Fruit fly (Drosophila melanogaster) whole organism, embryonic: Measurements from ENCODE around the gene Dhpr.

Experiments
- Abd-B ChIP-seq: fragments of 200-800 bp; sonication (Bioruptor generic); optimal IDR thresholded peaks from 2 replicates; lab custom pipeline; 2018; ENCODE audit warnings: missing biosample characterization, mild to moderate bottlenecking, missing genetic modification characterization, moderate library complexity
- Ada2b ChIP-seq: fragments of 200-800 bp; sonication (Bioruptor generic); IDR thresholded peaks from 2 replicates; pipeline ENCODE4 v1.3.6; 2022; ENCODE audit warnings: missing biosample characterization, missing genetic modification characterization
- Atf-2 ChIP-seq: fragments of 200-800 bp; sonication (Bioruptor generic); optimal IDR thresholded peaks from 2 replicates; lab custom pipeline; 2016; ENCODE audit warnings: missing biosample characterization, missing genetic modification characterization
- C15 ChIP-seq: fragments of 200-800 bp; sonication (Bioruptor generic); IDR thresholded peaks from 3 replicates; pipeline ENCODE4 v1.3.6; 2022; ENCODE audit warnings: missing biosample characterization, missing genetic modification characterization
- CG11247 ChIP-seq: fragments of 200-800 bp; sonication (Bioruptor generic); IDR thresholded peaks from 2 replicates; pipeline ENCODE4 v1.3.6; 2022; ENCODE audit warnings: missing biosample characterization, missing genetic modification characterization
- CG12071 ChIP-seq: fragments of 200-800 bp; sonication (Bioruptor generic); optimal IDR thresholded peaks from 3 replicates; lab custom pipeline; 2018; ENCODE audit warnings: missing biosample characterization, mild to moderate bottlenecking, missing genetic modification characterization
- CG12236 ChIP-seq: fragments of 200-800 bp; sonication (Bioruptor generic); optimal IDR thresholded peaks from 2 replicates; lab custom pipeline; 2016; ENCODE audit warnings: missing biosample characterization, missing genetic modification characterization
- CG14710 ChIP-seq: fragments of 200-800 bp; sonication (Bioruptor generic); optimal IDR thresholded peaks from 3 replicates; lab custom pipeline; 2019; ENCODE audit warnings: missing biosample characterization, mild to moderate bottlenecking, missing genetic modification characterization, moderate library complexity
- CG1603 ChIP-seq: fragments of 200-800 bp; sonication (Bioruptor generic); optimal IDR thresholded peaks from 2 replicates; lab custom pipeline; 2019; ENCODE audit warnings: missing biosample characterization, mild to moderate bottlenecking, missing genetic modification characterization, moderate library complexity
- CG17802 ChIP-seq: fragments of 200-800 bp; sonication (Bioruptor generic); optimal IDR thresholded peaks from 2 replicates; lab custom pipeline; 2018; ENCODE audit warnings: missing biosample characterization, mild to moderate bottlenecking, missing genetic modification characterization, moderate library complexity
- CG18476 ChIP-seq: fragments of 200-800 bp; sonication (Bioruptor generic); optimal IDR thresholded peaks from 2 replicates; lab custom pipeline; 2016; ENCODE audit warnings: missing biosample characterization, mild to moderate bottlenecking, missing genetic modification characterization
- CG2129 ChIP-seq: fragments of 200-800 bp; sonication (Bioruptor generic); IDR thresholded peaks from 2 replicates; pipeline ENCODE4 v1.3.6; 2022; ENCODE audit warnings: missing biosample characterization, missing genetic modification characterization; ENCODE audit not compliant: partially characterized antibody
- CG31388 ChIP-seq: fragments of 200-800 bp; sonication (Bioruptor generic); optimal IDR thresholded peaks from 2 replicates; lab custom pipeline; 2016; ENCODE audit warnings: missing biosample characterization, missing genetic modification characterization
- CG3726 ChIP-seq: fragments of 200-800 bp; sonication (Bioruptor generic); IDR thresholded peaks from 3 replicates; pipeline ENCODE4, ENCODE4 v1.3.6; 2022; ENCODE audit warnings: missing biosample characterization, missing genetic modification characterization
- CG4730 ChIP-seq: fragments of 200-800 bp; sonication (Bioruptor generic); IDR thresholded peaks from 2 replicates; pipeline ENCODE4 v1.3.6; 2022; ENCODE audit warnings: missing biosample characterization, missing genetic modification characterization
- CG5953 ChIP-seq: fragments of 200-800 bp; sonication (Bioruptor generic); IDR thresholded peaks from 2 replicates; pipeline ENCODE4 v1.3.6; 2022; ENCODE audit warnings: missing biosample characterization, missing genetic modification characterization
- CG6175 ChIP-seq: fragments of 200-800 bp; sonication (Bioruptor generic); IDR thresholded peaks from 3 replicates; pipeline ENCODE4 v1.3.6; 2022; ENCODE audit warnings: missing biosample characterization, missing genetic modification characterization
- CG6689 ChIP-seq: fragments of 200-800 bp; sonication (Bioruptor generic); IDR thresholded peaks from 2 replicates; pipeline ENCODE4 v1.3.6; 2022; ENCODE audit warnings: missing biosample characterization, missing genetic modification characterization
- CG6854 ChIP-seq: fragments of 200-800 bp; sonication (Bioruptor generic); optimal IDR thresholded peaks from 3 replicates; lab custom pipeline; 2017; ENCODE audit warnings: missing biosample characterization, mild to moderate bottlenecking, missing genetic modification characterization
- CG8924 ChIP-seq: fragments of 200-800 bp; optimal IDR thresholded peaks from 3 replicates; lab custom pipeline; 2019; ENCODE audit warnings: missing biosample characterization, mild to moderate bottlenecking, missing genetic modification characterization, moderate library complexity
- Deaf1 ChIP-seq: fragments of 200-800 bp; optimal IDR thresholded peaks from 3 replicates; lab custom pipeline; 2019; ENCODE audit warnings: missing biosample characterization, mild to moderate bottlenecking, missing genetic modification characterization, moderate library complexity
- E2f2 ChIP-seq: fragments of 200-800 bp; sonication (Bioruptor generic); IDR thresholded peaks from 2 replicates; pipeline ENCODE4 v1.3.6; 2022; ENCODE audit warnings: missing biosample characterization, missing genetic modification characterization
- Eip74EF ChIP-seq, 2 experiments: fragments of 200-800 bp in 1 of 2; fragments of >200 bp in 1 of 2; sonication (Bioruptor generic) in 1 of 2; optimal IDR thresholded peaks; 2 replicates each; lab custom pipeline; 2017 to 2019; ENCODE audit warnings: missing biosample characterization in 2 of 2, missing genetic modification characterization in 2 of 2, mild to moderate bottlenecking in 1 of 2, moderate library complexity in 1 of 2
- Gug ChIP-seq: fragments of 200-800 bp; sonication (Bioruptor generic); IDR thresholded peaks from 4 replicates; pipeline ENCODE4 v1.3.6; 2022; ENCODE audit warnings: missing biosample characterization, missing genetic modification characterization
- H2.0 ChIP-seq: fragments of 200-800 bp; sonication (Bioruptor generic); IDR thresholded peaks from 2 replicates; pipeline ENCODE4 v1.3.6; 2022; ENCODE audit warnings: missing biosample characterization, missing genetic modification characterization
- HmgD ChIP-seq: fragments of 200-800 bp; sonication (Bioruptor generic); optimal IDR thresholded peaks from 3 replicates; lab custom pipeline; 2016; ENCODE audit warnings: missing biosample characterization, missing genetic modification characterization
- Lhr ChIP-seq: fragments of 200-800 bp; sonication (Bioruptor generic); optimal IDR thresholded peaks from 3 replicates; lab custom pipeline; 2017; ENCODE audit warnings: mild to moderate bottlenecking, missing biosample characterization, missing genetic modification reagents, missing genetic modification characterization
- NC2α ChIP-seq: fragments of 200-800 bp; sonication (Bioruptor generic); optimal IDR thresholded peaks from 2 replicates; lab custom pipeline; 2016; ENCODE audit warnings: missing biosample characterization, missing genetic modification characterization
- Neu2 ChIP-seq: fragments of 200-800 bp; sonication (Bioruptor generic); optimal IDR thresholded peaks from 3 replicates; lab custom pipeline; 2016; ENCODE audit warnings: missing biosample characterization, missing genetic modification characterization, borderline replicate concordance
- Scr ChIP-seq: fragments of 200-800 bp; sonication (Bioruptor generic); IDR thresholded peaks from 2 replicates; pipeline ENCODE4 v1.3.6; 2022; ENCODE audit warnings: missing biosample characterization, missing genetic modification characterization; ENCODE audit not compliant: partially characterized antibody
- Side ChIP-seq: fragments of 200-800 bp; sonication (Bioruptor generic); optimal IDR thresholded peaks from 2 replicates; lab custom pipeline; 2016; ENCODE audit warnings: missing biosample characterization, missing genetic modification characterization
- Sox102F ChIP-seq: fragments of 200-800 bp; sonication (Bioruptor generic); optimal IDR thresholded peaks from 2 replicates; lab custom pipeline; 2018; ENCODE audit warnings: missing biosample characterization, mild to moderate bottlenecking, missing genetic modification characterization, moderate library complexity
- Ssrp ChIP-seq: fragments of 200-800 bp; sonication (Bioruptor generic); optimal IDR thresholded peaks from 2 replicates; lab custom pipeline; 2018; ENCODE audit warnings: missing biosample characterization, mild to moderate bottlenecking, missing genetic modification characterization, moderate library complexity
- ab ChIP-seq: fragments of 200-800 bp; sonication (Bioruptor generic); optimal IDR thresholded peaks from 2 replicates; lab custom pipeline; 2016; ENCODE audit warnings: missing biosample characterization, missing genetic modification characterization
- bbx ChIP-seq: fragments of 200-800 bp; sonication (Bioruptor generic); IDR thresholded peaks from 2 replicates; pipeline ENCODE4 v1.3.6; 2022; ENCODE audit warnings: missing biosample characterization, missing genetic modification characterization; ENCODE audit not compliant: partially characterized antibody
- fd102C ChIP-seq: fragments of 200-800 bp; sonication (Bioruptor generic); optimal IDR thresholded peaks from 2 replicates; lab custom pipeline; 2018; ENCODE audit warnings: missing biosample characterization, mild to moderate bottlenecking, missing genetic modification characterization, moderate library complexity
- gcm2 ChIP-seq: fragments of 200-800 bp; sonication (Bioruptor generic); optimal IDR thresholded peaks from 2 replicates; lab custom pipeline; 2016; ENCODE audit warnings: missing biosample characterization, missing genetic modification characterization
- grau ChIP-seq: fragments of 200-800 bp; optimal IDR thresholded peaks from 3 replicates; lab custom pipeline; 2019; ENCODE audit warnings: missing biosample characterization, mild to moderate bottlenecking, missing genetic modification characterization, moderate library complexity
- lab ChIP-seq: fragments of 200-800 bp; sonication (Bioruptor generic); optimal IDR thresholded peaks from 3 replicates; lab custom pipeline; 2017; ENCODE audit warnings: missing biosample characterization, missing genetic modification characterization, mild to moderate bottlenecking, moderate library complexity, missing genetic modification reagents
- pho ChIP-seq: fragments of 200-800 bp; sonication (Bioruptor generic); optimal IDR thresholded peaks from 2 replicates; lab custom pipeline; 2016; ENCODE audit warnings: missing biosample characterization, missing genetic modification characterization
- pita ChIP-seq: fragments of 200-800 bp; sonication (Bioruptor generic); optimal IDR thresholded peaks from 2 replicates; lab custom pipeline; 2017; ENCODE audit warnings: missing biosample characterization, mild to moderate bottlenecking, missing genetic modification characterization
- sens ChIP-seq: fragments of 200-800 bp; sonication (Bioruptor generic); peaks from one replicate; lab custom pipeline; 2016; ENCODE audit warnings: missing biosample characterization, missing genetic modification characterization
- slp2 ChIP-seq: fragments of 200-800 bp; sonication (Bioruptor generic); optimal IDR thresholded peaks from 2 replicates; lab custom pipeline; 2016; ENCODE audit warnings: missing biosample characterization, missing genetic modification characterization
- tll ChIP-seq, 2 experiments: fragments of 200-800 bp in 1 of 2; fragments of >200 bp in 1 of 2; sonication (Bioruptor generic) in 1 of 2; optimal IDR thresholded peaks; 2 replicates each; lab custom pipeline; 2017 to 2019; ENCODE audit warnings: missing biosample characterization in 2 of 2, missing genetic modification characterization in 2 of 2, mild to moderate bottlenecking in 1 of 2, moderate library complexity in 1 of 2
- usp ChIP-seq: fragments of >200 bp; optimal IDR thresholded peaks from 2 replicates; lab custom pipeline; 2017; ENCODE audit warnings: missing biosample characterization, missing genetic modification characterization
- vnd ChIP-seq: fragments of 200-800 bp; sonication (Bioruptor generic); IDR thresholded peaks from 3 replicates; pipeline ENCODE4 v1.3.6; 2022; ENCODE audit warnings: missing biosample characterization, missing genetic modification characterization; ENCODE audit not compliant: partially characterized antibody
- wdn ChIP-seq: fragments of 200-800 bp; sonication (Bioruptor generic); IDR thresholded peaks from 2 replicates; pipeline ENCODE4 v1.3.6; 2022; ENCODE audit warnings: missing biosample characterization, missing genetic modification characterization
- yki ChIP-seq: fragments of >200 bp; optimal IDR thresholded peaks from 3 replicates; lab custom pipeline; 2018
- zf30C ChIP-seq: fragments of 200-800 bp; sonication (Bioruptor generic); optimal IDR thresholded peaks from 3 replicates; lab custom pipeline; 2018; ENCODE audit warnings: missing biosample characterization, mild to moderate bottlenecking, missing genetic modification characterization

Gene Dhpr

DNA sequence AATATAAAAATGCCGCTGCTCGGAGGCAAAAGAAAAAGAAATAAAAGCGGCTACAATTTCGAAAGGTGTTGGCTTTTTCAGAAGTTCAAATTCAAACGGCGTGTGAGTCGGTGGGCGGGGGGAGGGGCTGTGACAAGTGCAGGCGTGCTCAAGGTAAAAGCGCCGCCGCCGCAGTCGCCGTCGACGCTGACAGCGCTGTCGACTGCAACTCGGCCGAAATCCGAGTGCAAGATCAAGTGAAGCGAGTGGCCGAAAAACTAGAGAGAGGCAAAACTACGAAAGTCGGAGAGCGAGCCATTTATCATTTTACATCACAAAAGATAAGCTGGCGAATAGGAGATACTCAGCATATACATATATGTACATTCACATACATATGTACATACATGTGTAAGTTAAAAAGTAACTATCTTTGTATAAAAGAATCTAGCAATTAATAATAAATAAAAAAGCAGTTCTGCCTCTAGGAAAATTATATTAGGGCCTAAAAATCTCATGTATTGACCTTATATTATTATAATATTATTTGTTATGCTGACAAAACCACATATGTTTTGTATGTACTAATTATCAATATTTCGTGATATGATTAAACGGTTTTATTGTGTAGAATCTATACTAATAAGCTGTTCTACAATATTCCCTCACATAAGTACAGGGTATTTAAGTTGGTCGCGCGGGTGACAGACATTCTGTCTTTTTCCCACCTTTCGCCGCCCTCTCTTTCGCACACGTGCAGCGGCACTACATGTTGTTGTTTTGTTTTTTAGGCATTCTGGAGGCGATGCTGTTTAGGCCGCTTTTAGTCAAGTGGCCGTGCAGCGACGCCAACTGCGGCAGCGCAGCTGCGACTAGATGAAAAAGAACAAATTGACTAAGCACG, 5.4 kb upstream of the Dhpr start (continued):
- TF ChIP-seq Ssrp (tag; lab: Kevin White, UChicago): peak; percentile 84
- TF ChIP-seq E2f2 (GFP tag; lab: Robert Waterston, UW): peak; percentile 23; the same call in 1 of the 2 replicates
- no peak for TF ChIP-seq fd102C (GFP tag; lab: Kevin White, UChicago)
- peak; percentile 34 for TF ChIP-seq Lhr
- no peak for TF ChIP-seq Scr (GFP tag; lab: Robert Waterston, UW)
- no peak for TF ChIP-seq usp
- peak; percentile 80 for TF ChIP-seq grau (tag; lab: Kevin White, UChicago)
- TF ChIP-seq CG31388 (GFP tag; lab: Kevin White, UChicago): peak; percentile 40
- peak; percentile 81 for TF ChIP-seq Sox102F (GFP tag; lab: Kevin White, UChicago)
- peak; percentile 39 for TF ChIP-seq CG18476 (GFP tag; lab: Kevin White, UChicago)
- TF ChIP-seq vnd (GFP tag; lab: Robert Waterston, UW): no peak
- 0 out of 2 replicates have a peak, but pooled peaks have one; percentile 30 for TF ChIP-seq CG6689 (GFP tag; lab: Robert Waterston, UW)
- peak; percentile 39 for TF ChIP-seq lab (GFP tag; lab: Kevin White, UChicago)
- TF ChIP-seq CG11247 (GFP tag; lab: Robert Waterston, UW): no peak
- no peak for TF ChIP-seq C15
- peak; percentile 3 for TF ChIP-seq CG12071 (GFP tag; lab: Kevin White, UChicago)
- no peak for TF ChIP-seq wdn (GFP tag; lab: Robert Waterston, UW)
- TF ChIP-seq zf30C (GFP tag; lab: Kevin White, UChicago): no peak
- no peak for TF ChIP-seq NC2α (GFP tag; lab: Kevin White, UChicago)
- no peak for TF ChIP-seq Neu2 (GFP tag; lab: Kevin White, UChicago)
- peak; percentile 19; the same call in 1 of the 2 replicates for TF ChIP-seq bbx (GFP tag; lab: Robert Waterston, UW)
- no peak for TF ChIP-seq CG17802 (tag; lab: Kevin White, UChicago)
- TF ChIP-seq gcm2 (GFP tag; lab: Kevin White, UChicago): no peak
- peak; percentile 67 for TF ChIP-seq Deaf1 (tag; lab: Kevin White, UChicago)
- no peak for TF ChIP-seq pita
- TF ChIP-seq CG14710 (tag; lab: Kevin White, UChicago): peak; percentile 79
- peak in 1 of 2 experiments; percentile 65 for TF ChIP-seq Eip74EF (GFP tag; optimal IDR thresholded peaks at IDR 0.05; lab: Kevin White, UChicago)
- no peak for TF ChIP-seq Abd-B (GFP tag; lab: Kevin White, UChicago)
- TF ChIP-seq CG4730 (GFP tag; lab: Robert Waterston, UW): no peak
- TF ChIP-seq Ada2b: no peak
- no peak for TF ChIP-seq slp2 (GFP tag; lab: Kevin White, UChicago)
- peak; percentile 18 for TF ChIP-seq CG1603 (tag; lab: Kevin White, UChicago)
- no peak for TF ChIP-seq tll (GFP tag; optimal IDR thresholded peaks at IDR 0.05; lab: Kevin White, UChicago)
- TF ChIP-seq CG6175: no peak
- no peak for TF ChIP-seq CG3726 (GFP tag; lab: Robert Waterston, UW)
- no peak for TF ChIP-seq CG2129 (GFP tag; lab: Robert Waterston, UW)
- TF ChIP-seq sens (GFP tag; lab: Kevin White, UChicago): peak; percentile 76
- no peak for TF ChIP-seq pho
- TF ChIP-seq HmgD (GFP tag; lab: Kevin White, UChicago): no peak
- TF ChIP-seq CG8924 (tag; lab: Kevin White, UChicago): peak; percentile 85
- no peak for TF ChIP-seq Side (GFP tag; lab: Kevin White, UChicago)
- TF ChIP-seq Gug (GFP tag; lab: Robert Waterston, UW): no peak
- TF ChIP-seq ab (GFP tag; lab: Kevin White, UChicago): no peak
- no peak for TF ChIP-seq Atf-2 (GFP tag; lab: Kevin White, UChicago)
- peak; percentile 26; the same call in 1 of the 2 replicates for TF ChIP-seq H2.0 (GFP tag; lab: Robert Waterston, UW)
- TF ChIP-seq CG6854 (GFP tag; lab: Kevin White, UChicago): no peak
- no peak for TF ChIP-seq CG5953 (GFP tag; lab: Robert Waterston, UW)
- TF ChIP-seq yki (lab: Kevin White, UChicago): no peak
- TF ChIP-seq CG12236 (GFP tag; lab: Kevin White, UChicago): no peak
